Worm (Caenorhabditis elegans): ENCODE measurements around the gene F08F3.1.

Gene F08F3.1

DNA sequence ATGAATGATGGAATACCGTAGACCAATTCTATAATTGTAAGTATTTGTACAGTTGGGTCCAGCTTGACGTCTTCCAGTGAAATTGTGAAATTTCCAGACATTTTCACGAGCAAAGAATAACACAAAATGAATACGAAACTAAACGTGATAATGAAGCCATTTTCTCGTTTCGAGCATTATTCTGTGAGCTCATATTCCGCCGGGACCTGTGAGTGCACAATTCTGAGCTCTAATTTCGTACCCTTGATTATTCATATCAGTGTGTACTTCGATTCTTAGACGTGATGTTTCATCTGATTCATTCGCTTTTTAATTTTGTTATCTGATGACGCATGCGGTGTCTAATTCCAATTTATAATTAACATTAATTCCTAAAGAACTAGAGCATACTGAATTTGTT is 36.4 kb downstream of the F08F3.1 start, which contains the start of gene srg-66:
Gene srg-66 (minus strand): TSS at position 101 of the 400 bp plus-strand sequence.
- no peak for TF ChIP-seq sem-2 (GFP tag; optimal IDR thresholded peaks at IDR 0.05)
- TF ChIP-seq mab-5 (tag; optimal IDR thresholded peaks at IDR 0.05): no peak
- TF ChIP-seq bed-3 (GFP tag; optimal IDR thresholded peaks at IDR 0.05): no peak
- no peak for TF ChIP-seq ceh-43 (GFP tag; optimal IDR thresholded peaks at IDR 0.05)
- no peak for TF ChIP-seq ces-1 (GFP tag; optimal IDR thresholded peaks at IDR 0.05)

DNA sequence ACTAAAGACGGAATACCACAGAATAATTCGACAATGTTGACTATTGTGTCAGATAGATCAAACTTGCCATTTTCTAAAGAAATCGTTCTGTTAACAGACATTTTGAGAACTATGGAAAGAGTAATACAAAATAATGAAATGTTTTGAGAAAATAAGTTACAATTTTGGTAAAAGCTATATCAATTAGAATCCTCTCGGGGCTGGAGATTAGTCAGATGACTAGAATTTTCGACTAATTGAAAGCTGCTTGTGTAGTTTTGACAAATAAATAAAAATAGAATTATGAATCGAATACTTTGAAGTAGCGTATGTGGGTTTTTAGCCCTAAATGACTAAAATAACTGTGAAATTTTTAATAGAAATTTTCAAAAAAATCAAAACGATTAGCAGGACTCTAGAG is 38.9 kb downstream of the F08F3.1 start, which contains the start of gene srg-65:
Gene srg-65 (minus strand): TSS at position 101 of the 400 bp plus-strand sequence.
- TF ChIP-seq drap-1 (GFP tag; optimal IDR thresholded peaks at IDR 0.05) (no peak), nhr-76 (tag; optimal IDR thresholded peaks at IDR 0.05) (no peak), flh-1 (GFP tag; optimal IDR thresholded peaks at IDR 0.05) (no peak), tbx-8 (GFP tag; optimal IDR thresholded peaks at IDR 0.05) (no peak), bed-3 (GFP tag; optimal IDR thresholded peaks at IDR 0.05) (no peak), M03D4.4 (tag; optimal IDR thresholded peaks at IDR 0.05) (no peak), mab-5 (tag; optimal IDR thresholded peaks at IDR 0.05) (no peak), ztf-11 (tag; optimal IDR thresholded peaks at IDR 0.05) (no peak), ham-2 (GFP tag; optimal IDR thresholded peaks at IDR 0.05) (no peak), nhr-237 (tag; optimal IDR thresholded peaks at IDR 0.05) (no peak), elt-3 (tag; optimal IDR thresholded peaks at IDR 0.05) (no peak), hlh-1 (tag; optimal IDR thresholded peaks at IDR 0.05) (no peak), zip-8 (tag; optimal IDR thresholded peaks at IDR 0.05) (no peak), nhr-12 (tag; optimal IDR thresholded peaks at IDR 0.05) (no peak), snpc-4 (tag; optimal IDR thresholded peaks at IDR 0.05) (no peak)

DNA sequence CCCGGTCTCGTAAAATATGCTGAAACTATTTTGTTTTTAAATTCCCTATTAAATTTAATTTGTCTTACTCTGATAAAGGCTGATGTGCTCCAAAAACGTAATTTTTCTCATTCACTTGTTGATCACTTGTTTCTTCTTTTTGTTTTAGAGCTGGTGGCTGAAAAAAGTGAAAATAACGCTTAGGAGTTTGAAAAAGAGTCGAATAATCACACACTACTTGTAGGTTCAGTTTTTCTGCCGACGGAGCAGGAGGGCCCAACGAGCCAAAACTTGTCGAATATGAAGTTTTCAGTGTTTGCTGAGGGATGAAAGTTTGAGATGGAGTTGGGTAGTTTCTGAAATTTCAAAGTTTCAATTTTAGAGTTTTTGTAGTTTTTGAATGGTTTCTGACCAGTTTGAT is 41.2 kb downstream of the F08F3.1 start:
- no peak for TF ChIP-seq lsy-2 (tag; optimal IDR thresholded peaks at IDR 0.05)
- TF ChIP-seq mep-1 (tag; optimal IDR thresholded peaks at IDR 0.05): no peak
- TF ChIP-seq hlh-1 (tag; optimal IDR thresholded peaks at IDR 0.05): no peak
- no peak for TF ChIP-seq blmp-1 (tag; optimal IDR thresholded peaks at IDR 0.05)
- TF ChIP-seq ceh-39 (tag; optimal IDR thresholded peaks at IDR 0.05): no peak
- no peak for TF ChIP-seq ham-2 (GFP tag; optimal IDR thresholded peaks at IDR 0.05)
- no peak for TF ChIP-seq unc-120 (tag; optimal IDR thresholded peaks at IDR 0.05; ENCODE audit: poor library complexity, severe bottlenecking)
- no peak for TF ChIP-seq bed-3 (GFP tag; optimal IDR thresholded peaks at IDR 0.05)
- TF ChIP-seq lin-13 (tag; optimal IDR thresholded peaks at IDR 0.05): no peak
- no peak for TF ChIP-seq pha-4 (tag; optimal IDR thresholded peaks at IDR 0.05)

DNA sequence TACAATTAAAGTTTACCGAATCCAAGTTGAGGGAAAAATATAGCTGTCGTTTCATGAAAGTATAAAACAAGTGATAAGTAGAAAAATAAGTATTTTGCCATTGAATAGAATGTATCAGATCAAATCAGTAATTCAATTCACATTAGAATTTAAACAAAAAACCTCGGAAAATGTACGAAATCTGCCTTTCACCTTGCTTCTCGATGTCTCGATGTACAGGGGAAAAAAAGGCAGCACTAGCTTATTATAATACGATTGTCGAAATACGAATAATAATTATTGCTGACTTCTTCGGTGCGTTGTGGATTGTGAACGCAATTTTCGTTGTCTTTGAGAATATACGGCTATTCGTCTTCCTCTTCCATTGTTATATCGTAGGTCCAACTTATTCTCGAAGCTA is 42.8 kb downstream of the F08F3.1 start, which contains the start of gene grl-18:
Gene grl-18 (minus strand): TSS at position 101 of the 400 bp plus-strand sequence.
- TF ChIP-seq nhr-2 (tag; optimal IDR thresholded peaks at IDR 0.05): no peak
- no peak for TF ChIP-seq elt-1 (tag; optimal IDR thresholded peaks at IDR 0.05; ENCODE audit: borderline replicate concordance, insufficient read depth)
- no peak for TF ChIP-seq blmp-1 (tag; optimal IDR thresholded peaks at IDR 0.05)
- TF ChIP-seq nhr-28 (tag; optimal IDR thresholded peaks at IDR 0.05): no peak
- no peak for TF ChIP-seq ham-2 (GFP tag; optimal IDR thresholded peaks at IDR 0.05)
- no peak for TF ChIP-seq lin-13 (tag; optimal IDR thresholded peaks at IDR 0.05)
- TF ChIP-seq zip-8 (tag; optimal IDR thresholded peaks at IDR 0.05): no peak
- no peak for TF ChIP-seq sptf-1 (tag; optimal IDR thresholded peaks at IDR 0.05)
- TF ChIP-seq mep-1 (tag; optimal IDR thresholded peaks at IDR 0.05): no peak
- TF ChIP-seq tbx-8 (GFP tag; optimal IDR thresholded peaks at IDR 0.05): no peak
- no peak for TF ChIP-seq mls-2 (tag; optimal IDR thresholded peaks at IDR 0.05)
- TF ChIP-seq flh-1 (GFP tag; optimal IDR thresholded peaks at IDR 0.05): no peak
- TF ChIP-seq nhr-237 (tag; optimal IDR thresholded peaks at IDR 0.05): no peak

DNA sequence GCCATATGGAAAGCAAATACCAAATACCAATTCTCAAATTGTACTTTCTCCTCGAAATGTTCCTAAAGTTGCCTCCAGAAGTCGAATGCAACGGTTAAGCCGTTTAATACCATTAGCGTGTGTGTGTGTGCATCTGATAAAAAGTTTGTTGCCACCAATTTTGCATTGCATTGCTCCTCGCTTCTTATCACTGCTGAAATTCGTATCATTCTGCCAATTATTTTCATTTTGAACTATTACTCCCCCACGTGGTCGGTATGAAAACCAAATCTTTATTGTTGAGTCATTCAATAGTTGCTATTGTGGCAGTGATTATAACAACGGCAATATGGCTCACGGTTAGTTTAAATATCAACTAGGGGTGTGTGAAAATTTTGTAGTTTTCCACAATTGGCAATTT is 44.3 kb downstream of the F08F3.1 start, which contains the start of gene T05C3.6:
Gene T05C3.6 (plus strand): TSS at position 241 of the 400 bp plus-strand sequence.
- TF ChIP-seq mep-1 (tag; optimal IDR thresholded peaks at IDR 0.05) (no peak), unc-39 (tag; optimal IDR thresholded peaks at IDR 0.05) (no peak), ces-1 (GFP tag; optimal IDR thresholded peaks at IDR 0.05) (no peak), bed-3 (GFP tag; optimal IDR thresholded peaks at IDR 0.05) (no peak), ham-2 (GFP tag; optimal IDR thresholded peaks at IDR 0.05) (no peak), drap-1 (GFP tag; optimal IDR thresholded peaks at IDR 0.05) (no peak), mab-5 (tag; optimal IDR thresholded peaks at IDR 0.05) (no peak), cnd-1 (tag; optimal IDR thresholded peaks at IDR 0.05) (no peak), lin-32 (GFP tag; optimal IDR thresholded peaks at IDR 0.05) (no peak), blmp-1 (tag; optimal IDR thresholded peaks at IDR 0.05) (no peak), nhr-12 (tag; optimal IDR thresholded peaks at IDR 0.05) (no peak), tbx-8 (GFP tag; optimal IDR thresholded peaks at IDR 0.05) (no peak), lsy-2 (tag; optimal IDR thresholded peaks at IDR 0.05) (no peak), sptf-1 (tag; optimal IDR thresholded peaks at IDR 0.05) (no peak), nhr-237 (tag; optimal IDR thresholded peaks at IDR 0.05) (no peak), nhr-2 (tag; optimal IDR thresholded peaks at IDR 0.05) (no peak)

Measured in whole organism, mixed stage, embryonic.